Fruit fly (Drosophila melanogaster): ENCODE measurements around the gene RpS3.

dm6 chr3R:23340621-23341020 is 18.0 kb upstream of the RpS3 start:
- TF ChIP-seq h (optimal IDR thresholded peaks at IDR 0.05) (no peak), psq (optimal IDR thresholded peaks at IDR 0.05) (no peak)

Measured in Kc167 (cell line).